Worm (Caenorhabditis elegans) whole organism, L2 larva: ENCODE data around the gene K10H10.5.

Source experiments
- C34F6.9 ChIP-seq: fragments of 150-350 bp; optimal IDR thresholded peaks from 2 replicates; lab custom pipeline; 2014; ENCODE audit warnings: missing biosample characterization, missing genetic modification characterization
- F13H6.1 ChIP-seq: sonication (generic microtip); optimal IDR thresholded peaks from 2 replicates; lab custom pipeline; 2016; ENCODE audit warnings: missing genetic modification characterization, missing compliant biosample characterization
- R02D3.7 ChIP-seq: fragments of 150-350 bp; optimal IDR thresholded peaks from 2 replicates; lab custom pipeline; 2014; ENCODE audit warnings: missing biosample characterization, missing genetic modification characterization
- Y55F3AM.14 ChIP-seq: fragments of 200-800 bp; sonication (Bioruptor generic); optimal IDR thresholded peaks from 2 replicates; lab custom pipeline; 2018; ENCODE audit warnings: mild to moderate bottlenecking, missing genetic modification characterization, missing compliant biosample characterization
- ama-1 ChIP-seq: fragments of 150-350 bp; optimal IDR thresholded peaks from 2 replicates; lab custom pipeline; 2018; ENCODE audit warnings: inconsistent platforms
- blmp-1 ChIP-seq: sonication (generic microtip); optimal IDR thresholded peaks from 2 replicates; lab custom pipeline; 2017; ENCODE audit warnings: missing genetic modification characterization, mild to moderate bottlenecking, missing compliant biosample characterization, antibody characterized with exemption, moderate library complexity; ENCODE audit not compliant: insufficient read depth
- ceh-16 ChIP-seq: fragments of 150-350 bp; optimal IDR thresholded peaks from 2 replicates; lab custom pipeline; 2014; ENCODE audit warnings: missing biosample characterization, missing genetic modification characterization
- ceh-82 ChIP-seq: fragments of 150-350 bp; optimal IDR thresholded peaks from 2 replicates; lab custom pipeline; 2014; ENCODE audit warnings: missing biosample characterization, missing genetic modification characterization
- crh-2 ChIP-seq: sonication (generic microtip); optimal IDR thresholded peaks from 2 replicates; lab custom pipeline; 2017; ENCODE audit warnings: missing biosample characterization, missing genetic modification characterization
- dmd-4 ChIP-seq: sonication (generic microtip); optimal IDR thresholded peaks from 2 replicates; lab custom pipeline; 2017; ENCODE audit warnings: missing biosample characterization, missing genetic modification characterization
- egl-27 ChIP-seq: sonication (generic microtip); optimal IDR thresholded peaks from 3 replicates; lab custom pipeline; 2017; ENCODE audit warnings: missing biosample characterization, missing genetic modification reagents, missing genetic modification characterization
- elt-3 ChIP-seq: sonication (generic microtip); optimal IDR thresholded peaks from 2 replicates; lab custom pipeline; 2017; ENCODE audit warnings: missing biosample characterization, missing genetic modification characterization
- fos-1 ChIP-seq: fragments of 150-350 bp; optimal IDR thresholded peaks from 2 replicates; lab custom pipeline; 2014; ENCODE audit warnings: missing biosample characterization, missing genetic modification characterization
- gmeb-1 ChIP-seq: fragments of 150-350 bp; optimal IDR thresholded peaks from 2 replicates; lab custom pipeline; 2014; ENCODE audit warnings: missing biosample characterization, missing genetic modification characterization
- lin-13 ChIP-seq: fragments of 150-350 bp; optimal IDR thresholded peaks from 2 replicates; lab custom pipeline; 2014; ENCODE audit warnings: missing biosample characterization, missing genetic modification reagents, missing genetic modification characterization
- lsy-2 ChIP-seq, 2 experiments: fragments of 150-350 bp in 1 of 2; sonication (generic microtip) in 1 of 2; optimal IDR thresholded peaks; 2 replicates each; lab custom pipeline; 2014 to 2017; ENCODE audit warnings: missing biosample characterization in 2 of 2, missing genetic modification characterization in 2 of 2
- mab-5 ChIP-seq: fragments of 150-350 bp; optimal IDR thresholded peaks from 2 replicates; lab custom pipeline; 2014; ENCODE audit warnings: missing biosample characterization, missing genetic modification characterization
- mbf-1 ChIP-seq: sonication (generic microtip); optimal IDR thresholded peaks from 2 replicates; lab custom pipeline; 2017; ENCODE audit warnings: missing biosample characterization, missing genetic modification characterization
- mdl-1 ChIP-seq, 2 experiments: fragments of 150-350 bp in 1 of 2; sonication (generic microtip) in 1 of 2; optimal IDR thresholded peaks; 2 replicates each; lab custom pipeline; 2017; ENCODE audit warnings: missing biosample characterization in 2 of 2, missing genetic modification characterization in 2 of 2
- nhr-11 ChIP-seq: fragments of 150-350 bp; optimal IDR thresholded peaks from 2 replicates; lab custom pipeline; 2014; ENCODE audit warnings: missing biosample characterization, missing genetic modification characterization
- nhr-12 ChIP-seq: fragments of 150-350 bp; optimal IDR thresholded peaks from 2 replicates; lab custom pipeline; 2014; ENCODE audit warnings: missing biosample characterization, missing genetic modification characterization
- nhr-129 ChIP-seq: fragments of 150-350 bp; optimal IDR thresholded peaks from 2 replicates; lab custom pipeline; 2014; ENCODE audit warnings: missing biosample characterization, missing genetic modification characterization
- nhr-21 ChIP-seq: fragments of 150-350 bp; optimal IDR thresholded peaks from 2 replicates; lab custom pipeline; 2014; ENCODE audit warnings: missing biosample characterization, missing genetic modification characterization
- nhr-237 ChIP-seq: fragments of 150-350 bp; optimal IDR thresholded peaks from 2 replicates; lab custom pipeline; 2014; ENCODE audit warnings: missing biosample characterization, missing genetic modification characterization
- nhr-25 ChIP-seq: fragments of 150-350 bp; sonication (generic microtip); optimal IDR thresholded peaks from 3 replicates; lab custom pipeline; 2014; ENCODE audit warnings: missing biosample characterization, missing genetic modification characterization
- nhr-6 ChIP-seq: fragments of 150-350 bp; optimal IDR thresholded peaks from 2 replicates; lab custom pipeline; 2014; ENCODE audit warnings: missing biosample characterization, missing genetic modification characterization
- nhr-77 ChIP-seq: fragments of 150-350 bp; optimal IDR thresholded peaks from 2 replicates; lab custom pipeline; 2014; ENCODE audit warnings: missing biosample characterization, missing genetic modification characterization
- skn-1 ChIP-seq: sonication (generic microtip); optimal IDR thresholded peaks from 2 replicates; lab custom pipeline; 2017; ENCODE audit warnings: missing biosample characterization, missing genetic modification characterization
- sma-9 ChIP-seq, 2 experiments: fragments of 150-350 bp in 1 of 2; sonication (generic microtip) in 1 of 2; optimal IDR thresholded peaks; 2 replicates each; lab custom pipeline; 2014 to 2016; ENCODE audit warnings: missing genetic modification characterization in 2 of 2, mild to moderate bottlenecking in 1 of 2, missing biosample characterization in 1 of 2, missing compliant biosample characterization in 1 of 2, missing genetic modification reagents in 1 of 2, moderate library complexity in 1 of 2
- snpc-4 ChIP-seq: fragments of 150-350 bp; optimal IDR thresholded peaks from 2 replicates; lab custom pipeline; 2014; ENCODE audit warnings: missing biosample characterization, missing genetic modification characterization
- unc-55 ChIP-seq: fragments of 150-350 bp; sonication (generic microtip); optimal IDR thresholded peaks from 3 replicates; lab custom pipeline; 2014; ENCODE audit warnings: missing biosample characterization, missing genetic modification reagents, missing genetic modification characterization
- zag-1 ChIP-seq: fragments of 150-350 bp; optimal IDR thresholded peaks from 2 replicates; lab custom pipeline; 2014; ENCODE audit warnings: missing biosample characterization, missing genetic modification characterization
- ztf-1 ChIP-seq: fragments of 200-800 bp; sonication (Bioruptor generic); conservative IDR thresholded peaks from 2 replicates; pipeline ENCODE4 v1.3.6; 2022; ENCODE audit warnings: missing genetic modification characterization, missing compliant biosample characterization
- ztf-11 ChIP-seq: sonication (generic microtip); optimal IDR thresholded peaks from 2 replicates; lab custom pipeline; 2017; ENCODE audit warnings: missing biosample characterization, missing genetic modification characterization
- ztf-4 ChIP-seq: fragments of 150-350 bp; optimal IDR thresholded peaks from 2 replicates; lab custom pipeline; 2014; ENCODE audit warnings: missing biosample characterization, missing genetic modification characterization

K10H10.5 gene

DNA sequence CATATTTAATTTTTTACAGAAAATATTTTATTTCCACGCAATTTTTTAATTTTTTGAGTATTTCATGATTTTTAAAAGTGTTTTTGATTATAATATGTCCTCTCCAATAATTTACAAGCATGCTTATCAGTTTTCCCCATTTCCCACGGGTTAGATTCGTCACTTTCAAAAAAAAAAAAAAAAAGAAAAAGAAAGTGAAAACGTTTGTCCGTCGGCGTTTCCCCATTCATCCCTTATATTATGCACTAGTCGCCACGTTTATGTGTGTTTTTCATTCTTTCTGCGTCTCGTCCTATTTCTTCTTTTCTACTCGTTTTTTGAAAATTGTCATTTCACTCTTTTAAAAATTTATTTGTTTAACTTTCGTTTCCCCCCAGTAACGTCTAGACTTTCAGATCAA is 12.1 kb upstream of the K10H10.5 start, which contains the start of gene vnut-1:
vnut-1 (plus strand) TSS at position 396 of the 400 bp plus-strand sequence.
- TF ChIP-seq snpc-4 (tag; lab: Kevin White, UChicago), result no peak
- peak; percentile 33 for TF ChIP-seq F13H6.1 (tag; lab: Kevin White, UChicago)
- TF ChIP-seq unc-55 (GFP tag; lab: Kevin White, UChicago), result peak; percentile 13
- TF ChIP-seq nhr-25 (tag; lab: Kevin White, UChicago), result peak; percentile 17
- TF ChIP-seq crh-2 (tag; lab: Kevin White, UChicago), result peak; percentile 92
- TF ChIP-seq lin-13 (GFP tag; lab: Kevin White, UChicago), result peak; percentile 30
- TF ChIP-seq lsy-2 (tag; optimal IDR thresholded peaks at IDR 0.05; lab: Kevin White, UChicago), result peak in 1 of 2 experiments; percentile 51
- no peak for TF ChIP-seq ztf-1 (GFP tag; lab: Robert Waterston, UW)
- TF ChIP-seq ceh-16, result no peak
- peak; percentile 27 for TF ChIP-seq gmeb-1 (tag; lab: Kevin White, UChicago)
- TF ChIP-seq skn-1, result peak; percentile 14
- peak; percentile 78 for TF ChIP-seq fos-1
- TF ChIP-seq C34F6.9 (tag; lab: Kevin White, UChicago), result peak; percentile 27
- TF ChIP-seq sma-9 (GFP tag; optimal IDR thresholded peaks at IDR 0.05; lab: Kevin White, UChicago), result peak; percentile 57
- no peak for TF ChIP-seq sma-9 (tag; optimal IDR thresholded peaks at IDR 0.05; lab: Kevin White, UChicago)
- TF ChIP-seq nhr-6 (tag; lab: Kevin White, UChicago), result no peak
- peak; percentile 94 for TF ChIP-seq blmp-1 (tag; lab: Kevin White, UChicago)
- no peak for TF ChIP-seq elt-3

DNA sequence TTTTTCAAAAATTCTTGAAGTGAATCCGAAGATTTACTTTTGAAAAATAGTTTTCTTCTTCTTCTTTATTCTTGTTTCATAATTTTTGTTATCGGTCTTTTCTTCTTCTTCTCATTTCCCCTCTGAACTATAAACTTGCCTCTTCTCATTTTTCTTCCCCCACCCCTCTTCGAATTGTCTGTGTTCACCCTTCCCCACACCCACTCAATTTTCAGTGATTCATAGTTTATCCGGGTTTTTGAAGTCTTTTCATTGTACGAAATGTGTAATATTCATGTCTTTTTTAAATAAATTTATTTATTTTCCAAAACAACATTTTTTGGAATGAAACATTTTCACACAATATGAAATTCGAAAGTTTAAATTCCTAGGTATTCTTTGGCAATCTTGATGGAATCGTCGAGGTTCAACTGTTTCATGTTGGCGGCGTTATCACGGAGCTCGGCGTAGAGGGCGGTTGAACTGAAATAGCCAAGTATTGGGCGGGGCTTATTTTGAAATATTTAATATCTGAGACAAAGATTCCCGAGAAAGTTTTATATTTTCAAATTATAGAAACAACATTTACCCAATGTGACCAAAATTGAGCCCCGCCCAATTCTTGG is 8.9 kb upstream of the K10H10.5 start:
- peak; percentile 59 for TF ChIP-seq ama-1 (lab: Kevin White, UChicago)
- TF ChIP-seq egl-27 (tag; lab: Kevin White, UChicago), result no peak

DNA sequence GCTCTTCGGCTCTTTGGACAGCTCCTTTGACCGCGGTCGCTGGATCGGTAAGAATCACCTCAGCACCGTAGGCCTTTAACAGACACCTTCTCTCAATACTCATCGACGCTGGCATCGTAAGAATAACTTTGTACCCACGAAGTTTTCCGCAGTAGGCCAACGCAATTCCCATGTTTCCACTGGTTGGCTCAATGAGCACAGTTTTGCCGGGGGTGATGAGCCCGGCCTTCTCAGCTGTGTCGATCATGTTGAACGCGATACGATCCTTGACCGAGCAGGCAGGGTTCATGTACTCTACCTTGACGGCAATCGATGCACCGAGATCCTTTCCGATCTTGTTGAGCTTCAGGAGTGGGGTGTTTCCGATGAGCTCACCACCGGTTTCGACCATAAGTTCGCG is 7.5 kb upstream of the K10H10.5 start:
- no peak for TF ChIP-seq nhr-6 (tag; lab: Kevin White, UChicago)
- TF ChIP-seq mbf-1, result no peak
- no peak for TF ChIP-seq ceh-16
- TF ChIP-seq ztf-4 (tag; lab: Kevin White, UChicago), result no peak
- no peak for TF ChIP-seq mab-5 (tag; lab: Kevin White, UChicago)
- TF ChIP-seq lsy-2 (tag; optimal IDR thresholded peaks at IDR 0.05; lab: Kevin White, UChicago), result no peak
- TF ChIP-seq nhr-12 (tag; lab: Kevin White, UChicago), result no peak
- no peak for TF ChIP-seq nhr-11 (tag; lab: Kevin White, UChicago)
- TF ChIP-seq nhr-129 (tag; lab: Kevin White, UChicago), result no peak
- TF ChIP-seq ztf-1 (GFP tag; lab: Robert Waterston, UW), result no peak
- no peak for TF ChIP-seq dmd-4 (tag; lab: Kevin White, UChicago)
- no peak for TF ChIP-seq crh-2 (tag; lab: Kevin White, UChicago)
- no peak for TF ChIP-seq ztf-11 (tag; lab: Kevin White, UChicago)
- TF ChIP-seq ceh-82 (tag; lab: Kevin White, UChicago), result no peak
- no peak for TF ChIP-seq lin-13 (GFP tag; lab: Kevin White, UChicago)
- TF ChIP-seq nhr-25 (tag; lab: Kevin White, UChicago), result no peak

DNA sequence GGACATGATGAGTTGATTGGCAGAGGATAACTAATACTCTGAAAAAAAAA is 7.3 kb upstream of the K10H10.5 start, which contains the start of gene cysl-2:
cysl-2 (minus strand) TSS at position 38 of the 50 bp plus-strand sequence.
- TF ChIP-seq lsy-2 (tag; optimal IDR thresholded peaks at IDR 0.05; lab: Kevin White, UChicago) (no peak), dmd-4 (tag; lab: Kevin White, UChicago) (no peak), ama-1 (lab: Kevin White, UChicago) (peak; percentile 61)

DNA sequence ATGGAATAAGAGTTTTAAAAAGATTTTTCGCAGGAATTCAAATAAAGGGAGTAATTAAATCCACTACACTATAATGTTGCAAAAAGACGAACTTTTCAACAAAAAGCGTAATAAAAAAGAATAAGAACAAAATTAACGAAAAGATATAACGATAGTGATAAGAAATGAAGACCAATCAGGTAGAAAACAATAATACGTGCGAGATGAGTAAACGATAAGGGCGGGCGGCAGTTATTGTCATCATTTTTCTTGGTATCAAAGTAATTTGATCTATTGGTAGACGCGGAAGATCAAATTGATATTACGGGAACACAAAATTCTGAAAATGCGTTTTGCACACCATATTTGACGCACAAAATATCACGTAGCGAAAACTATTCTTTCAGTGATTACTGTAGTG is 7.1 kb upstream of the K10H10.5 start:
- TF ChIP-seq ztf-1 (GFP tag; lab: Robert Waterston, UW), result no peak
- TF ChIP-seq R02D3.7, result no peak
- TF ChIP-seq blmp-1 (tag; lab: Kevin White, UChicago), result peak; percentile 12
- TF ChIP-seq crh-2 (tag; lab: Kevin White, UChicago), result no peak
- TF ChIP-seq sma-9 (GFP tag; optimal IDR thresholded peaks at IDR 0.05; lab: Kevin White, UChicago), result peak; percentile 30
- TF ChIP-seq sma-9 (tag; optimal IDR thresholded peaks at IDR 0.05; lab: Kevin White, UChicago), result no peak
- peak; percentile 92 for TF ChIP-seq skn-1
- no peak for TF ChIP-seq lin-13 (GFP tag; lab: Kevin White, UChicago)
- no peak for TF ChIP-seq zag-1
- no peak for TF ChIP-seq gmeb-1 (tag; lab: Kevin White, UChicago)
- TF ChIP-seq fos-1, result peak; percentile 55
- TF ChIP-seq nhr-237, result no peak

DNA sequence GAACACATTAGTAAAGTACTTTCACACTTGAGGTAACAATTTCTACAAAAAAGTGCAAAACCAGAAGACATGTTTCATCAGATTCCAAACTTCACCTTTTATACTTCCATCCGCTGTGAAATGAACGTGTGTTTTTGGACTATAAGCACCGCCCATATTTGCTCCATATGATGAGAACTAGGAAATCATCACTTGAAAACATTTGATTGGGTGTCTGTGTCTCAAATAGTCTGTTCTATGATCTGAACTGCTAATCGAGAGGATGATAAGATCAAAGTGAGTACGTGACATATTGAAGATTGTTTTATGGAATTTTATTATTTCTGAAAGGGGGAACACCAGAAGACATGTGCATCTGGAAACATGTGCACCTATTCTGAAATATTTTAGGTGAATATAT is 6.2 kb upstream of the K10H10.5 start:
- TF ChIP-seq nhr-21 (tag; lab: Kevin White, UChicago) (peak; percentile 55), crh-2 (tag; lab: Kevin White, UChicago) (peak; percentile 42), nhr-129 (tag; lab: Kevin White, UChicago) (peak; percentile 43), nhr-77 (peak; percentile 35), sma-9 (GFP tag; optimal IDR thresholded peaks at IDR 0.05; lab: Kevin White, UChicago) (peak; percentile 87), sma-9 (tag; optimal IDR thresholded peaks at IDR 0.05; lab: Kevin White, UChicago) (no peak), unc-55 (GFP tag; lab: Kevin White, UChicago) (no peak), nhr-6 (tag; lab: Kevin White, UChicago) (no peak), blmp-1 (tag; lab: Kevin White, UChicago) (peak; percentile 54), fos-1 (peak; percentile 1), nhr-25 (tag; lab: Kevin White, UChicago) (peak; percentile 12), Y55F3AM.14 (GFP tag; lab: Kevin White, UChicago) (no peak), mdl-1 (tag; optimal IDR thresholded peaks at IDR 0.05; lab: Kevin White, UChicago) (no peak)
